Fruit fly (Drosophila melanogaster) whole organism, embryonic: Measurements from ENCODE around the gene c12.2.

Source experiments
- CG12299 ChIP-seq: fragments of 200-800 bp; sonication (Bioruptor generic); optimal IDR thresholded peaks from 2 replicates; lab custom pipeline; 2018; ENCODE audit warnings: missing biosample characterization, mild to moderate bottlenecking, missing genetic modification characterization
- CG12744 ChIP-seq: fragments of 200-800 bp; sonication (Bioruptor generic); optimal IDR thresholded peaks from 2 replicates; lab custom pipeline; 2016; ENCODE audit warnings: missing biosample characterization, missing genetic modification characterization
- CG17186 ChIP-seq: fragments of 200-800 bp; sonication (Bioruptor generic); optimal IDR thresholded peaks from 3 replicates; lab custom pipeline; 2017; ENCODE audit warnings: missing biosample characterization, missing genetic modification reagents, missing genetic modification characterization
- CG17802 ChIP-seq: fragments of 200-800 bp; sonication (Bioruptor generic); optimal IDR thresholded peaks from 2 replicates; lab custom pipeline; 2018; ENCODE audit warnings: missing biosample characterization, mild to moderate bottlenecking, missing genetic modification characterization, moderate library complexity
- CG1792 ChIP-seq: fragments of 200-800 bp; sonication (Bioruptor generic); optimal IDR thresholded peaks from 2 replicates; lab custom pipeline; 2016; ENCODE audit warnings: missing biosample characterization, missing genetic modification characterization
- CG2678 ChIP-seq: fragments of 200-800 bp; sonication (Bioruptor generic); optimal IDR thresholded peaks from 3 replicates; lab custom pipeline; 2019; ENCODE audit warnings: missing biosample characterization, mild to moderate bottlenecking, missing genetic modification characterization, moderate library complexity
- CG2889 ChIP-seq: fragments of 200-800 bp; sonication (Bioruptor generic); IDR thresholded peaks from 3 replicates; pipeline ENCODE4 v1.3.6; 2022; ENCODE audit warnings: missing biosample characterization, missing genetic modification characterization
- CG31224 ChIP-seq: fragments of 200-800 bp; sonication (Bioruptor generic); IDR thresholded peaks from 2 replicates; pipeline ENCODE4 v1.3.6; 2022; ENCODE audit warnings: missing biosample characterization, missing genetic modification characterization
- CG31388 ChIP-seq: fragments of 200-800 bp; sonication (Bioruptor generic); optimal IDR thresholded peaks from 2 replicates; lab custom pipeline; 2016; ENCODE audit warnings: missing biosample characterization, missing genetic modification characterization
- CG32532 ChIP-seq: fragments of 200-800 bp; sonication (Bioruptor generic); IDR thresholded peaks from 2 replicates; pipeline ENCODE4 v1.3.6; 2022; ENCODE audit warnings: missing biosample characterization, missing genetic modification characterization
- CG4424 ChIP-seq: fragments of 200-800 bp; sonication (Bioruptor generic); optimal IDR thresholded peaks from 3 replicates; lab custom pipeline; 2016; ENCODE audit warnings: missing biosample characterization, missing genetic modification characterization
- CG4854 ChIP-seq: fragments of 200-800 bp; sonication (Bioruptor generic); optimal IDR thresholded peaks from 2 replicates; lab custom pipeline; 2016; ENCODE audit warnings: missing biosample characterization, missing genetic modification characterization, inconsistent platforms
- CG7372 ChIP-seq: fragments of 200-800 bp; sonication (Bioruptor generic); IDR thresholded peaks from 2 replicates; pipeline ENCODE4 v1.3.6; 2022; ENCODE audit warnings: missing biosample characterization, missing genetic modification characterization
- CG7987 ChIP-seq: fragments of 200-800 bp; sonication (Bioruptor generic); optimal IDR thresholded peaks from 2 replicates; lab custom pipeline; 2018; ENCODE audit warnings: missing biosample characterization, mild to moderate bottlenecking, missing genetic modification characterization, moderate library complexity
- D19A ChIP-seq: fragments of 200-800 bp; optimal IDR thresholded peaks from 3 replicates; lab custom pipeline; 2019; ENCODE audit warnings: missing biosample characterization, mild to moderate bottlenecking, missing genetic modification characterization, moderate library complexity
- D19B ChIP-seq: fragments of 200-800 bp; sonication (Bioruptor generic); optimal IDR thresholded peaks from 2 replicates; lab custom pipeline; 2017; ENCODE audit warnings: missing biosample characterization, mild to moderate bottlenecking, missing genetic modification characterization
- Dref ChIP-seq: fragments of 200-800 bp; sonication (Bioruptor generic); IDR thresholded peaks from 2 replicates; pipeline ENCODE4 v1.3.6; 2022; ENCODE audit warnings: missing biosample characterization, missing genetic modification characterization
- H2.0 ChIP-seq: fragments of 200-800 bp; sonication (Bioruptor generic); IDR thresholded peaks from 2 replicates; pipeline ENCODE4 v1.3.6; 2022; ENCODE audit warnings: missing biosample characterization, missing genetic modification characterization
- Hr51 ChIP-seq, 2 experiments: fragments of 200-800 bp; sonication (Bioruptor generic); optimal IDR thresholded peaks; 2 replicates in 1 of 2; 3 replicates in 1 of 2; lab custom pipeline; 2016 to 2018; ENCODE audit warnings: missing biosample characterization in 2 of 2, missing genetic modification characterization in 2 of 2, mild to moderate bottlenecking in 1 of 2, moderate library complexity in 1 of 2
- MBD-R2 ChIP-seq: fragments of 200-800 bp; sonication (Bioruptor generic); IDR thresholded peaks from 2 replicates; pipeline ENCODE4 v1.3.6; 2022; ENCODE audit warnings: missing biosample characterization, missing genetic modification characterization
- MESR4 ChIP-seq: fragments of 200-800 bp; sonication (Bioruptor generic); optimal IDR thresholded peaks from 2 replicates; lab custom pipeline; 2018; ENCODE audit warnings: missing biosample characterization, mild to moderate bottlenecking, missing genetic modification characterization, moderate library complexity
- MTF-1 ChIP-seq: fragments of 200-800 bp; sonication (Bioruptor generic); optimal IDR thresholded peaks from 2 replicates; lab custom pipeline; 2018; ENCODE audit warnings: missing biosample characterization, mild to moderate bottlenecking, missing genetic modification characterization, borderline replicate concordance
- NC2β ChIP-seq: fragments of 200-800 bp; sonication (Bioruptor generic); optimal IDR thresholded peaks from 2 replicates; lab custom pipeline; 2016; ENCODE audit warnings: missing biosample characterization, missing genetic modification characterization
- Nf-YA ChIP-seq: fragments of 200-800 bp; sonication (Bioruptor generic); IDR thresholded peaks from 2 replicates; pipeline ENCODE4 v1.3.6; 2022; ENCODE audit warnings: missing biosample characterization, missing genetic modification characterization
- Ptx1 ChIP-seq: fragments of 200-800 bp; sonication (Bioruptor generic); IDR thresholded peaks from 2 replicates; pipeline ENCODE4 v1.3.6; 2022; ENCODE audit warnings: missing biosample characterization, missing genetic modification characterization
- Stat92E ChIP-seq, 3 experiments: fragments of >200 bp in 2 of 3; fragments of 200-800 bp in 1 of 3; sonication (Bioruptor generic) in 1 of 3; optimal IDR thresholded peaks; 2 replicates each; lab custom pipeline; 2017 to 2019; ENCODE audit warnings: missing biosample characterization in 3 of 3, missing genetic modification characterization in 3 of 3, mild to moderate bottlenecking in 1 of 3, moderate library complexity in 1 of 3
- al ChIP-seq: fragments of 200-800 bp; sonication (Bioruptor generic); IDR thresholded peaks from 2 replicates; pipeline ENCODE4 v1.3.6; 2022; ENCODE audit warnings: missing biosample characterization, missing genetic modification characterization
- amos ChIP-seq: fragments of 200-800 bp; sonication (Bioruptor generic); IDR thresholded peaks from 2 replicates; pipeline ENCODE4 v1.3.6; 2022; ENCODE audit warnings: missing biosample characterization, missing genetic modification characterization; ENCODE audit not compliant: partially characterized antibody
- aop ChIP-seq: fragments of 200-800 bp; sonication (Bioruptor generic); IDR thresholded peaks from 2 replicates; pipeline ENCODE4 v1.3.6; 2022; ENCODE audit warnings: missing biosample characterization, missing genetic modification characterization
- az2 ChIP-seq: fragments of 200-800 bp; sonication (Bioruptor generic); optimal IDR thresholded peaks from 3 replicates; lab custom pipeline; 2016; ENCODE audit warnings: missing biosample characterization, missing genetic modification characterization
- corto ChIP-seq: fragments of 200-800 bp; sonication (Bioruptor generic); optimal IDR thresholded peaks from 2 replicates; lab custom pipeline; 2016; ENCODE audit warnings: missing biosample characterization, mild to moderate bottlenecking, missing genetic modification characterization, moderate library complexity
- crp ChIP-seq, 2 experiments: fragments of 200-800 bp; sonication (Bioruptor generic); optimal IDR thresholded peaks; 2 replicates in 1 of 2; 3 replicates in 1 of 2; lab custom pipeline; 2017; ENCODE audit warnings: missing biosample characterization in 2 of 2, missing genetic modification characterization in 2 of 2, mild to moderate bottlenecking in 1 of 2, moderate library complexity in 1 of 2
- danr ChIP-seq: fragments of 200-800 bp; sonication (Bioruptor generic); IDR thresholded peaks from 2 replicates; pipeline ENCODE4 v1.3.6; 2022; ENCODE audit warnings: missing biosample characterization, missing genetic modification characterization
- eyg ChIP-seq: fragments of 200-800 bp; sonication (Bioruptor generic); optimal IDR thresholded peaks from 3 replicates; lab custom pipeline; 2016; ENCODE audit warnings: missing biosample characterization, missing genetic modification characterization
- ftz-f1 ChIP-seq: fragments of 200-800 bp; sonication (Bioruptor generic); optimal IDR thresholded peaks from 2 replicates; lab custom pipeline; 2016; ENCODE audit warnings: missing biosample characterization, missing genetic modification characterization
- grau ChIP-seq: fragments of 200-800 bp; optimal IDR thresholded peaks from 3 replicates; lab custom pipeline; 2019; ENCODE audit warnings: missing biosample characterization, mild to moderate bottlenecking, missing genetic modification characterization, moderate library complexity
- klu ChIP-seq: fragments of 200-800 bp; sonication (Bioruptor generic); IDR thresholded peaks from 2 replicates; pipeline ENCODE4 v1.3.6; 2022; ENCODE audit warnings: missing biosample characterization, missing genetic modification characterization
- kni ChIP-seq: fragments of 200-800 bp; sonication (Bioruptor generic); optimal IDR thresholded peaks from 3 replicates; lab custom pipeline; 2017; ENCODE audit warnings: mild to moderate bottlenecking, missing biosample characterization, missing genetic modification reagents, missing genetic modification characterization
- nmo ChIP-seq: fragments of 200-800 bp; sonication (Bioruptor generic); optimal IDR thresholded peaks from 2 replicates; lab custom pipeline; 2018; ENCODE audit warnings: missing biosample characterization, mild to moderate bottlenecking, missing genetic modification characterization, moderate library complexity
- oc ChIP-seq: fragments of 200-800 bp; sonication (Bioruptor generic); optimal IDR thresholded peaks from 2 replicates; lab custom pipeline; 2018; ENCODE audit warnings: missing biosample characterization, mild to moderate bottlenecking, missing genetic modification characterization, moderate library complexity
- onecut ChIP-seq: fragments of 200-800 bp; sonication (Bioruptor generic); IDR thresholded peaks from 2 replicates; pipeline ENCODE4 v1.3.6; 2022; ENCODE audit warnings: missing biosample characterization, missing genetic modification characterization
- sc ChIP-seq, 3 experiments: fragments of >200 bp in 2 of 3; fragments of 200-800 bp in 1 of 3; sonication (Bioruptor generic) in 1 of 3; optimal IDR thresholded peaks; 2 replicates in 2 of 3; 3 replicates in 1 of 3; lab custom pipeline; 2017; ENCODE audit warnings: mild to moderate bottlenecking in 1 of 3, missing biosample characterization in 1 of 3, missing genetic modification characterization in 1 of 3, missing genetic modification reagents in 1 of 3
- ssp ChIP-seq: fragments of 200-800 bp; sonication (Bioruptor generic); IDR thresholded peaks from 2 replicates; pipeline ENCODE4 v1.3.6; 2022; ENCODE audit warnings: missing biosample characterization, missing genetic modification characterization
- sug ChIP-seq: fragments of 200-800 bp; optimal IDR thresholded peaks from 2 replicates; lab custom pipeline; 2019; ENCODE audit warnings: missing biosample characterization, mild to moderate bottlenecking, missing genetic modification characterization, moderate library complexity
- tx ChIP-seq: fragments of 200-800 bp; sonication (Bioruptor generic); optimal IDR thresholded peaks from 2 replicates; lab custom pipeline; 2016; ENCODE audit warnings: missing biosample characterization, missing genetic modification characterization
- usp ChIP-seq: fragments of >200 bp; optimal IDR thresholded peaks from 2 replicates; lab custom pipeline; 2017; ENCODE audit warnings: missing biosample characterization, missing genetic modification characterization
- wdn ChIP-seq: fragments of 200-800 bp; sonication (Bioruptor generic); IDR thresholded peaks from 2 replicates; pipeline ENCODE4 v1.3.6; 2022; ENCODE audit warnings: missing biosample characterization, missing genetic modification characterization

c12.2 gene

dm6 chrX:9343480-9344477 lies 24.6 kb downstream of the c12.2 start (continued):
- peak; percentile 29 for TF ChIP-seq CG12299 (tag; lab: Kevin White, UChicago)
- peak; percentile 53 for TF ChIP-seq ssp (GFP tag; lab: Robert Waterston, UW)
- peak; percentile 27 for TF ChIP-seq nmo (GFP tag; lab: Kevin White, UChicago)
- peak; percentile 81 for TF ChIP-seq al (GFP tag; lab: Robert Waterston, UW)
- TF ChIP-seq Dref, result no peak
- TF ChIP-seq wdn (GFP tag; lab: Robert Waterston, UW), result peak; percentile 74
- TF ChIP-seq onecut, result peak; percentile 19; the same call in 1 of the 2 replicates
- no peak for TF ChIP-seq oc (tag; lab: Kevin White, UChicago)
- no peak for TF ChIP-seq ftz-f1 (GFP tag; lab: Kevin White, UChicago)
- TF ChIP-seq tx (GFP tag; lab: Kevin White, UChicago), result peak; percentile 27
- peak; percentile 39; the same call in 1 of the 2 replicates for TF ChIP-seq klu (GFP tag; lab: Robert Waterston, UW)
- TF ChIP-seq corto (GFP tag; lab: Kevin White, UChicago), result peak; percentile 77
- no peak for TF ChIP-seq sc (optimal IDR thresholded peaks at IDR 0.05; lab: Kevin White, UChicago)
- TF ChIP-seq sc (GFP tag; optimal IDR thresholded peaks at IDR 0.05; lab: Kevin White, UChicago), result no peak
- peak; percentile 42 for TF ChIP-seq eyg (GFP tag; lab: Kevin White, UChicago)
- peak; percentile 71 for TF ChIP-seq grau (tag; lab: Kevin White, UChicago)
- no peak for TF ChIP-seq az2 (GFP tag; lab: Kevin White, UChicago)
- TF ChIP-seq CG31388 (GFP tag; lab: Kevin White, UChicago), result no peak
- TF ChIP-seq CG2889 (GFP tag; lab: Robert Waterston, UW), result peak; percentile 86
- peak; percentile 58 for TF ChIP-seq H2.0 (GFP tag; lab: Robert Waterston, UW)
- TF ChIP-seq danr (GFP tag; lab: Robert Waterston, UW), result peak; percentile 43; the same call in 1 of the 2 replicates
- peak; percentile 92 for TF ChIP-seq CG32532 (GFP tag; lab: Robert Waterston, UW)
- TF ChIP-seq Nf-YA (GFP tag; lab: Robert Waterston, UW), result peak; percentile 40; the same call in 1 of the 2 replicates
- no peak for TF ChIP-seq MTF-1 (GFP tag; lab: Kevin White, UChicago)
- TF ChIP-seq crp (GFP tag; optimal IDR thresholded peaks at IDR 0.05; lab: Kevin White, UChicago), result no peak
- TF ChIP-seq MESR4, result no peak
- no peak for TF ChIP-seq usp (GFP tag; lab: Kevin White, UChicago)
- peak; percentile 32 to 68 for TF ChIP-seq Hr51 (GFP tag; optimal IDR thresholded peaks at IDR 0.05; lab: Kevin White, UChicago)
- peak; percentile 53 for TF ChIP-seq CG31224 (GFP tag; lab: Robert Waterston, UW)
- TF ChIP-seq CG4424 (GFP tag; lab: Kevin White, UChicago), result peak; percentile 22
- peak; percentile 48 for TF ChIP-seq CG4854
- 0 out of 2 replicates have a peak, but pooled peaks have one; percentile 32 for TF ChIP-seq aop (GFP tag; lab: Robert Waterston, UW)
- no peak for TF ChIP-seq CG17186
- no peak for TF ChIP-seq sug
- no peak for TF ChIP-seq CG12744
- TF ChIP-seq CG2678 (tag; lab: Kevin White, UChicago), result peak; percentile 79
- peak; percentile 14 for TF ChIP-seq NC2β (GFP tag; lab: Kevin White, UChicago)
- TF ChIP-seq CG17802, result no peak
- no peak for TF ChIP-seq Stat92E (GFP tag; optimal IDR thresholded peaks at IDR 0.05; lab: Kevin White, UChicago)
- peak; percentile 39 for TF ChIP-seq CG7987
- TF ChIP-seq kni (GFP tag; lab: Kevin White, UChicago), result no peak
- TF ChIP-seq CG1792 (GFP tag; lab: Kevin White, UChicago), result peak; percentile 41
- TF ChIP-seq amos (GFP tag; lab: Robert Waterston, UW), result no peak
- TF ChIP-seq Ptx1 (GFP tag; lab: Robert Waterston, UW), result peak; percentile 60
- peak; percentile 58 for TF ChIP-seq D19B (GFP tag; lab: Kevin White, UChicago)
- TF ChIP-seq MBD-R2, result peak; percentile 46; the same call in 1 of the 2 replicates
- peak; percentile 36 for TF ChIP-seq D19A (tag; lab: Kevin White, UChicago)
- peak; percentile 62; the same call in 1 of the 2 replicates for TF ChIP-seq CG7372
